Worm (Caenorhabditis elegans): ENCODE measurements around the gene gpa-9.

- TF ChIP-seq ces-1 (GFP tag; optimal IDR thresholded peaks at IDR 0.05): no peak
- TF ChIP-seq pha-4 (tag; optimal IDR thresholded peaks at IDR 0.05): no peak
- TF ChIP-seq elt-3 (tag; optimal IDR thresholded peaks at IDR 0.05): no peak
- TF ChIP-seq ztf-11 (tag; optimal IDR thresholded peaks at IDR 0.05): no peak
- no peak for TF ChIP-seq nhr-237 (tag; optimal IDR thresholded peaks at IDR 0.05)
- no peak for TF ChIP-seq unc-62 (GFP tag; optimal IDR thresholded peaks at IDR 0.05)
- no peak for TF ChIP-seq lsy-2 (tag; optimal IDR thresholded peaks at IDR 0.05)
Observed at ce11 chrV:12637764-12638502, 11.2 kb downstream of the gpa-9 start.
